Worm (Caenorhabditis elegans) whole organism, early embryonic: ENCODE results near the gene clec-150.

Experiments used
- F13C5.2 ChIP-seq: sonication (generic microtip); optimal IDR thresholded peaks from 2 replicates; lab custom pipeline; 2017; ENCODE audit warnings: mild to moderate bottlenecking, missing genetic modification characterization, inconsistent platforms, missing compliant biosample characterization
- ets-7 ChIP-seq: sonication (generic microtip); optimal IDR thresholded peaks from 2 replicates; lab custom pipeline; 2016; ENCODE audit warnings: missing genotype, missing genetic modification characterization, missing compliant biosample characterization
- hnd-1 ChIP-seq: sonication (generic microtip); optimal IDR thresholded peaks from 2 replicates; lab custom pipeline; 2016; ENCODE audit warnings: missing genetic modification characterization, missing compliant biosample characterization

- TF ChIP-seq F13C5.2 (tag; lab: Kevin White, UChicago), result no peak
- TF ChIP-seq ets-7, result no peak
- no peak for TF ChIP-seq hnd-1 (tag; lab: Kevin White, UChicago)
Measured at ce11 chrIII:1034853-1035252, 32.3 kb downstream of the clec-150 start.
